Fruit fly (Drosophila melanogaster) whole organism, embryonic: ENCODE data around the gene IntS9.

Experiments used
- Abd-B ChIP-seq: fragments of 200-800 bp; sonication (Bioruptor generic); optimal IDR thresholded peaks from 2 replicates; lab custom pipeline; 2018; ENCODE audit warnings: missing biosample characterization, mild to moderate bottlenecking, missing genetic modification characterization, moderate library complexity
- BEAF-32 ChIP-seq: fragments of 200-800 bp; sonication (Bioruptor generic); optimal IDR thresholded peaks from 3 replicates; lab custom pipeline; 2017; ENCODE audit warnings: missing biosample characterization, missing genetic modification characterization, mild to moderate bottlenecking, moderate library complexity, missing genetic modification reagents
- CG10209 ChIP-seq: fragments of 200-800 bp; sonication (Bioruptor generic); optimal IDR thresholded peaks from 3 replicates; lab custom pipeline; 2017; ENCODE audit warnings: missing biosample characterization, mild to moderate bottlenecking, missing genetic modification characterization, missing genetic modification reagents
- CG13287 ChIP-seq: fragments of 200-800 bp; sonication (Bioruptor generic); IDR thresholded peaks from 2 replicates; pipeline ENCODE4 v1.3.6; 2022; ENCODE audit warnings: missing biosample characterization, missing genetic modification characterization; ENCODE audit not compliant: partially characterized antibody
- CG13296 ChIP-seq: fragments of 200-800 bp; sonication (Bioruptor generic); optimal IDR thresholded peaks from 3 replicates; lab custom pipeline; 2018; ENCODE audit warnings: missing biosample characterization, mild to moderate bottlenecking, missing genetic modification characterization
- CG14014 ChIP-seq: fragments of 200-800 bp; sonication (Bioruptor generic); IDR thresholded peaks from 2 replicates; pipeline ENCODE4 v1.3.6; 2022; ENCODE audit warnings: missing biosample characterization, missing genetic modification characterization
- CG14710 ChIP-seq: fragments of 200-800 bp; sonication (Bioruptor generic); optimal IDR thresholded peaks from 3 replicates; lab custom pipeline; 2019; ENCODE audit warnings: missing biosample characterization, mild to moderate bottlenecking, missing genetic modification characterization, moderate library complexity
- CG17361 ChIP-seq: fragments of 200-800 bp; sonication (Bioruptor generic); IDR thresholded peaks from 3 replicates; pipeline ENCODE4 v1.3.6; 2022; ENCODE audit warnings: missing biosample characterization, missing genetic modification characterization
- CG34224 ChIP-seq: fragments of 200-800 bp; sonication (Bioruptor generic); IDR thresholded peaks from 3 replicates; pipeline ENCODE4 v1.3.6; 2022; ENCODE audit warnings: missing biosample characterization, missing genetic modification characterization; ENCODE audit not compliant: partially characterized antibody
- CG42726 ChIP-seq: fragments of 200-800 bp; sonication (Bioruptor generic); IDR thresholded peaks from 2 replicates; pipeline ENCODE4 v1.3.6; 2022; ENCODE audit warnings: missing biosample characterization, missing genetic modification characterization; ENCODE audit not compliant: partially characterized antibody
- CG43689 ChIP-seq: fragments of 200-800 bp; sonication (Bioruptor generic); IDR thresholded peaks from 2 replicates; pipeline ENCODE4 v1.3.6; 2022; ENCODE audit warnings: missing biosample characterization, missing genetic modification characterization
- CG5953 ChIP-seq: fragments of 200-800 bp; sonication (Bioruptor generic); IDR thresholded peaks from 2 replicates; pipeline ENCODE4 v1.3.6; 2022; ENCODE audit warnings: missing biosample characterization, missing genetic modification characterization
- CG6791 ChIP-seq: fragments of 200-800 bp; sonication (Bioruptor generic); IDR thresholded peaks from 3 replicates; pipeline ENCODE4 v1.3.6; 2022; ENCODE audit warnings: missing biosample characterization, missing genetic modification characterization; ENCODE audit not compliant: partially characterized antibody
- CG7372 ChIP-seq: fragments of 200-800 bp; sonication (Bioruptor generic); IDR thresholded peaks from 2 replicates; pipeline ENCODE4 v1.3.6; 2022; ENCODE audit warnings: missing biosample characterization, missing genetic modification characterization
- CG8388 ChIP-seq: fragments of 200-800 bp; sonication (Bioruptor generic); optimal IDR thresholded peaks from 2 replicates; lab custom pipeline; 2019; ENCODE audit warnings: missing biosample characterization, mild to moderate bottlenecking, missing genetic modification characterization, moderate library complexity
- Dp ChIP-seq: fragments of 200-800 bp; sonication (Bioruptor generic); optimal IDR thresholded peaks from 2 replicates; lab custom pipeline; 2018; ENCODE audit warnings: missing biosample characterization, mild to moderate bottlenecking, missing genetic modification characterization, moderate library complexity
- Drgx ChIP-seq: fragments of 200-800 bp; sonication (Bioruptor generic); IDR thresholded peaks from 2 replicates; pipeline ENCODE4 v1.3.6; 2022; ENCODE audit warnings: missing biosample characterization, missing genetic modification characterization
- Hmr ChIP-seq: fragments of 200-800 bp; sonication (Bioruptor generic); optimal IDR thresholded peaks from 3 replicates; lab custom pipeline; 2017; ENCODE audit warnings: mild to moderate bottlenecking, missing biosample characterization, missing genetic modification reagents, missing genetic modification characterization
- Meics ChIP-seq: fragments of 200-800 bp; sonication (Bioruptor generic); optimal IDR thresholded peaks from 2 replicates; lab custom pipeline; 2017; ENCODE audit warnings: missing biosample characterization, mild to moderate bottlenecking, missing genetic modification characterization
- Pdp1 ChIP-seq, 2 experiments: fragments of 200-800 bp; sonication (Bioruptor generic); optimal IDR thresholded peaks; 3 replicates each; lab custom pipeline; 2016; ENCODE audit warnings: missing biosample characterization in 2 of 2, missing genetic modification characterization in 2 of 2, mild to moderate bottlenecking in 1 of 2, moderate library complexity in 1 of 2
- Six4 ChIP-seq: fragments of 200-800 bp; sonication (Bioruptor generic); optimal IDR thresholded peaks from 2 replicates; lab custom pipeline; 2016; ENCODE audit warnings: missing biosample characterization, missing genetic modification characterization
- Sox100B ChIP-seq: fragments of 200-800 bp; sonication (Bioruptor generic); optimal IDR thresholded peaks from 3 replicates; lab custom pipeline; 2018; ENCODE audit warnings: missing biosample characterization, mild to moderate bottlenecking, missing genetic modification characterization
- bsh ChIP-seq, 2 experiments: fragments of 200-800 bp; sonication (Bioruptor generic); optimal IDR thresholded peaks; 2 replicates each; lab custom pipeline; 2017 to 2018; ENCODE audit warnings: mild to moderate bottlenecking in 2 of 2, missing biosample characterization in 2 of 2, missing genetic modification characterization in 2 of 2, moderate library complexity in 1 of 2
- cg ChIP-seq: fragments of 200-800 bp; sonication (Bioruptor generic); optimal IDR thresholded peaks from 3 replicates; lab custom pipeline; 2019; ENCODE audit warnings: missing biosample characterization, mild to moderate bottlenecking, missing genetic modification characterization, moderate library complexity
- eve ChIP-seq, 2 experiments: fragments of >200 bp; optimal IDR thresholded peaks; 2 replicates each; lab custom pipeline; 2017; ENCODE audit warnings: missing biosample characterization in 2 of 2, missing genetic modification characterization in 2 of 2
- fd3F ChIP-seq: fragments of 200-800 bp; sonication (Bioruptor generic); optimal IDR thresholded peaks from 2 replicates; lab custom pipeline; 2018; ENCODE audit warnings: missing biosample characterization, mild to moderate bottlenecking, missing genetic modification characterization, moderate library complexity
- gfzf ChIP-seq: fragments of 200-800 bp; sonication (Bioruptor generic); optimal IDR thresholded peaks from 2 replicates; lab custom pipeline; 2016; ENCODE audit warnings: missing biosample characterization, mild to moderate bottlenecking, missing genetic modification characterization, moderate library complexity
- gsb ChIP-seq: fragments of 200-800 bp; sonication (Bioruptor generic); IDR thresholded peaks from 2 replicates; pipeline ENCODE4 v1.3.6; 2022; ENCODE audit warnings: missing biosample characterization, missing genetic modification characterization
- ham ChIP-seq: fragments of 200-800 bp; sonication (Bioruptor generic); IDR thresholded peaks from 2 replicates; pipeline ENCODE4 v1.3.6; 2022; ENCODE audit warnings: missing biosample characterization, missing genetic modification characterization
- nom ChIP-seq: fragments of 200-800 bp; sonication (Bioruptor generic); optimal IDR thresholded peaks from 2 replicates; lab custom pipeline; 2017; ENCODE audit warnings: missing biosample characterization, missing genetic modification characterization, mild to moderate bottlenecking, moderate library complexity, missing genetic modification reagents
- pho ChIP-seq: fragments of 200-800 bp; sonication (Bioruptor generic); optimal IDR thresholded peaks from 2 replicates; lab custom pipeline; 2016; ENCODE audit warnings: missing biosample characterization, missing genetic modification characterization
- tgo ChIP-seq: fragments of 200-800 bp; sonication (Bioruptor generic); IDR thresholded peaks from 3 replicates; pipeline ENCODE4 v1.3.6; 2022; ENCODE audit warnings: missing biosample characterization, missing genetic modification characterization
- ttk ChIP-seq: fragments of 200-800 bp; sonication (Bioruptor generic); IDR thresholded peaks from 2 replicates; pipeline ENCODE4 v2.1.2; 2022; ENCODE audit warnings: missing biosample characterization, missing genetic modification characterization
- tx ChIP-seq: fragments of 200-800 bp; sonication (Bioruptor generic); optimal IDR thresholded peaks from 2 replicates; lab custom pipeline; 2016; ENCODE audit warnings: missing biosample characterization, missing genetic modification characterization

Gene IntS9

dm6 chr3L:16105528-16105927, at the start of gene IntS9, which contains the start of gene CG43295 (continued):
- TF ChIP-seq cg (no peak), Hmr (GFP tag; lab: Kevin White, UChicago) (no peak), fd3F (GFP tag; lab: Kevin White, UChicago) (peak; percentile 58), CG10209 (peak; percentile 67), CG13296 (no peak), gsb (GFP tag; lab: Robert Waterston, UW) (no peak), Dp (peak; percentile 44), pho (GFP tag; lab: Kevin White, UChicago) (peak; percentile 80), CG5953 (GFP tag; lab: Robert Waterston, UW) (peak; percentile 72), Six4 (GFP tag; lab: Kevin White, UChicago) (peak; percentile 82), BEAF-32 (GFP tag; lab: Kevin White, UChicago) (peak; percentile 25), CG42726 (GFP tag; lab: Robert Waterston, UW) (no peak), CG43689 (GFP tag; lab: Robert Waterston, UW) (peak; percentile 53), Meics (peak; percentile 69), CG13287 (GFP tag; lab: Robert Waterston, UW) (peak; percentile 66), CG34224 (GFP tag; lab: Robert Waterston, UW) (peak; percentile 35; the same call in 1 of the 3 replicates), CG14710 (tag; lab: Kevin White, UChicago) (peak; percentile 83), ham (GFP tag; lab: Robert Waterston, UW) (0 out of 2 replicates have a peak, but pooled peaks have one; percentile 19), gfzf (GFP tag; lab: Kevin White, UChicago) (peak; percentile 6), ttk (GFP tag; lab: Robert Waterston, UW) (peak; percentile 77), Pdp1 (GFP tag; optimal IDR thresholded peaks at IDR 0.05; lab: Kevin White, UChicago) (peak; percentile 85), CG14014 (GFP tag; lab: Robert Waterston, UW) (peak; percentile 71), CG17361 (GFP tag; lab: Robert Waterston, UW) (no peak; the same call in 2 of the 3 replicates), Sox100B (GFP tag; lab: Kevin White, UChicago) (no peak), CG6791 (GFP tag; lab: Robert Waterston, UW) (no peak), tx (GFP tag; lab: Kevin White, UChicago) (peak; percentile 77)
- TF ChIP-seq, all 482 proteins: peak for 335

DNA sequence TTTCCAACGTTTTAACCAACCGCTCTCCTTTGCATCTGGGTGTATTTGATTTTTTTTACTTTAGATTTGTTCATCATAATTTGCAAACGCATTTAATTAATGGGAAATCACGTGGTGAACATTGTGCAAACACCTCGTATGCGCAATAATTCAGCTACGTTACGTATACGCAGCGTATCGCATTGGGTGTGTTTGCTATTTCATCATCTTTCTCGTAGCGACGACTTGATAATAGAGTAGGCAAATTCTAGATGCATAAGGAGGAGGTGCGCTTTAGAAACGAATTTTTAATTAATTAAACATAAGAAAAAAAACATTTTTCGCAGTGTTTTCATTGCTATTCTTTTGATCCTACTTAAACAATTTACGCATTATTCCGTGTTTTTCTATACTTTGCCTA, 48.2 kb upstream of the IntS9 start:
- no peak for TF ChIP-seq Abd-B (GFP tag; lab: Kevin White, UChicago)
- TF ChIP-seq eve (GFP tag; optimal IDR thresholded peaks at IDR 0.05; lab: Kevin White, UChicago): peak in 1 of 2 experiments; percentile 55
- peak in 1 of 2 experiments; percentile 1 for TF ChIP-seq Pdp1 (GFP tag; optimal IDR thresholded peaks at IDR 0.05; lab: Kevin White, UChicago)
- no peak for TF ChIP-seq tgo
- peak; percentile 74; the same call in 1 of the 2 replicates for TF ChIP-seq CG7372 (GFP tag; lab: Robert Waterston, UW)
- TF ChIP-seq CG8388 (GFP tag; lab: Kevin White, UChicago): no peak
- TF ChIP-seq, all 482 proteins: peak for 3

DNA sequence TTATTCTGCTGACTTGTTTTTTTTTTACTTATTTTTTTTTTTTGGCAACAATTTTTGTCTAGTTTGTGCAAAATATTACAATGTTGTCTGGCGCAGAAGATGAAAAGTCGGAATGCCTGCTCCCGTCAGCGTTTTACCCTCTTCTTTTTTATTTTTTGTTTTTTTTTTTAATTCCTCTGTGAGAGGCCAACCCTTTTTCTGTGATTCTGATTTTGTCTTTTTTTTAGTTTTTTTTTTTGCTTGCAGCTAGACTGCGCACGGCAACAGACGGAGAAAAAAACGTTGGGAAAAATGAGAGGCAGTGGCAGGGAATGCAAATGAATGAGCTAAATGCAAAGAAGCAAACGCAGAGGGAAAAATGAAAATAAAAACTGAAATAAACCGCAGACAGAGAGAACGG, 47.7 kb upstream of the IntS9 start:
- peak in 1 of 2 experiments; percentile 10 for TF ChIP-seq bsh (GFP tag; optimal IDR thresholded peaks at IDR 0.05; lab: Kevin White, UChicago)
- no peak for TF ChIP-seq CG14014 (GFP tag; lab: Robert Waterston, UW)
- peak; percentile 64 for TF ChIP-seq nom (GFP tag; lab: Kevin White, UChicago)
- TF ChIP-seq Drgx (GFP tag; lab: Robert Waterston, UW): peak; percentile 54; the same call in 1 of the 2 replicates
